Fruit fly (Drosophila melanogaster) ovary, adult (tissue): ENCODE data around the gene CG11858.

ENCODE experiments used
- CG17801 ChIP-seq: fragments of 200-800 bp; optimal IDR thresholded peaks from 2 replicates; lab custom pipeline; 2019; ENCODE audit warnings: missing biosample characterization, mild to moderate bottlenecking, missing genetic modification characterization, moderate library complexity; ENCODE audit not compliant: partially characterized antibody

CG11858 gene

dm6 chr3R:25285173-25285572 lies 22.6 kb downstream of the CG11858 start, which contains the start of gene CG31104:
Gene CG31104 (plus strand): TSS chr3R:25285473.
- no peak for TF ChIP-seq CG17801 (GFP tag; lab: Kevin White, UChicago)

dm6 chr3R:25287128-25287527 lies 24.6 kb downstream of the CG11858 start, which contains the start of gene CG13658:
Gene CG13658 (plus strand): TSS chr3R:25287474.
- peak; percentile 40 for TF ChIP-seq CG17801 (GFP tag; lab: Kevin White, UChicago)

DNA sequence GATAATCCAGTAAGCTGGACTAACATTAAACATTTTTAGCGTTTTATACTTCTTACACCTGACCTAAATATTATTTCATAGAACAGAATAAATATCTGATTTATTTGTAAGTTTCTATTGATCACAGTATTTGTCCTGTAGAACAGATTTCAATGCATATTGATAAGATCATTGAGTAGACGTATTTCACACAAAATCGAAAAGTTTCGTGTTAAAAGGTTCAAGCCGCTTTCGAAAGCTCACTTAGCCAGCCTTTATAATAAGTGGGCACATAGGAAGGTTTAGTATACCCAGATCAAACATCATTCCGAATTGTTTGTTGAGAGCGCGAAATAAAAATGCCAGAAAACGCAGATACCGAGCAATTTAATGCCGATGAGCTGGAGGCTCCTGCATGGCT lies 27.0 kb downstream of the CG11858 start, which contains the start of gene CG11893:
Gene CG11893, plus strand, starts transcription at position 301 of the 400 bp plus-strand sequence.
- no peak for TF ChIP-seq CG17801 (GFP tag; lab: Kevin White, UChicago)

DNA sequence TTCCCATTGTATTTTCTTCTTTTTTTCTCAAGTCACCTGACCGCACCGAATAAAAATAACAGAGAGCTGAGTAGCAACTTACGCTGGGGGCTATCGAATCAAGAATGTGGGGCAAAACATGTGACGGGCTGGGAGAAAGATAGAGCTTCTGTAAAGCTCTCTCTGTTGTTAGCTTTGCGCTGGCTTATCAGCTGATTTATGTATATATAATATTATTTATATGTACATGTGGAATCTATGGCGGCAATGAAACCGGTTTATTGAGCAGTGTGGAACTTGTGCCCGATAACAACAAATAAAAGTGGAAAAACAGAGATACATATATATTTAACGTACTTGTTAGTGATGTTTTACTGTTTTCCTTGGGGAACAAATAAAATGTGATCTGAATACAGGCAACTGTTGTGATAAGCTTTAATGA lies 30.3 kb downstream of the CG11858 start, which contains the start of gene CG31098:
Gene CG31098, minus strand, starts transcription at position 114 of the 421 bp plus-strand sequence.
- TF ChIP-seq CG17801 (GFP tag; lab: Kevin White, UChicago) = peak; percentile 90

- TF ChIP-seq CG17801 (GFP tag; lab: Kevin White, UChicago) = no peak
Measured at dm6 chr3R:25295320-25296020, 32.9 kb downstream of the CG11858 start, which contains the start of gene CG31102. Gene CG31102 (minus strand): TSS chr3R:25295594.

dm6 chr3R:25297678-25298077 lies 35.1 kb downstream of the CG11858 start, which contains the start of gene CG31097:
Gene CG31097 (minus strand): TSS chr3R:25297778.
- no peak for TF ChIP-seq CG17801 (GFP tag; lab: Kevin White, UChicago)

DNA sequence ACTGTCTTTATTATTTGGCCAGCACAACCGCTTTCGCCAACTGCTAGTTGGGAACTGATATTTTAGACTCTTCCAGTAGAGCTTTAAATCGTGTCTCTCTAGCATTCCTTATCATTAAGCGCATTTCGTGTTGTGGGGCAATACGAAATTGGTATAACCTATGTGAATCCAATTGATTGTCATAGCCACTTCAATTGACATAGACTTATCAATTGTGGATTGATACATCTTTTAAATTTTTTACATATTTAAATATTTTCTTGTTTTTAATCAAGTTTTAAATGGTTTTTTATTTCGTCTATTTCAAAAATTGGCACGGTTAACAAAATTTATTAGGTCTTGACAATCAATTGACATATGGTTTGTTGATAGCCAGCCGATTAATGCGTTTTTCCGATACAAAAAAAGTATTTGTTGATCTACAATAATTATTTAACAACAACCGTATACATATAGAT lies 37.0 kb downstream of the CG11858 start, which contains the start of gene CG31288:
Gene CG31288, minus strand, starts transcription at position 51 of the 458 bp plus-strand sequence.
- no peak for TF ChIP-seq CG17801 (GFP tag; lab: Kevin White, UChicago)

DNA sequence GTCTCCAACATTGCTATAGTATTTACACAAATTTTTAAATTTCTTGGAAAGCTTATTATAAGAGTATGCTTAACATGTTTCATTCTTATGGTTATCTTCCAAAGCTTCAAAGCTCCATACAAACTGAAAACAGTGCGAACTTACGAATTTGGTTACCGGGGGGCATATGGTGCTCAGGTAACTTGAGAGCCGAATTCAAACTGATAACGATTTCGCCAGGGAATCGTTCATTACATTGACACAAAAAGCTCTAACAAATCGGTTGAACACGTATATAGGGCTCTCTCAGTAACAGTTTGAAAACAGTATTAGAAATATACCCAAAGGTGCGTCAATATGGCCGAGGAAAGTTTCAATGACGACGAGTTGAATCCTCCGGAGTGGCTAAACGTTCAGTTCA lies 38.0 kb downstream of the CG11858 start, which contains the start of gene CG13659:
Gene CG13659, plus strand, starts transcription at position 317 of the 400 bp plus-strand sequence.
- TF ChIP-seq CG17801 (GFP tag; lab: Kevin White, UChicago) = no peak

dm6 chr3R:25302239-25302638 lies 39.7 kb downstream of the CG11858 start, which contains the start of gene CG31370:
Gene CG31370 (plus strand): TSS chr3R:25302464.
- TF ChIP-seq CG17801 (GFP tag; lab: Kevin White, UChicago) = no peak

DNA sequence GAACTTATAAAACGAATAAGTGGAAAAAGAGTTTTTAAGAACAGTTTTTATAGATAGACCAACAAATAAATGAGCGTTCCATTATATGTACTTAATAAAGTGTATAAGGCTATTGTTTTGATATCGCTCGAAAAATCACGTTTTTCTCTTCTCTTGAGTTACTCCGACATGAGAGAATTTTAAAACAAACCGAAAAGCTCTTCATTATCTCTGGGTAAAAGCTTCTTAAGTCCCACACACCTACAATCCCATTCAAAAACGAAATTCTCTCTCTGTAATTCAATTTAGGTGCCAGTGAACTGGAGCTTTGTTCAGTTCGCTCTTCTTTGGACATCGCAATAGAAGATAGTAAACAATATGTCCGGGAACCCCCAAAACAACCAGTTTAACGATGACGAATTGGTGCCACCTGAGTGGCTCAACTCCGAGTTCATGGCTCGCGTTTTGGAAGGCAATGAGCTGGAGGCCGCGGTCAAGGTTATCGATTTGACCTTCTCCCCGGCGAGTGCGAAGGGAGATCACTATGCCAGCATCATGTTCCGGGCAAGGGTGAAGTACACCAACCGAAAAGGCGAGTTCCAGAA lies 41.4 kb downstream of the CG11858 start, which contains the start of gene CG31436:
Gene CG31436, plus strand, starts transcription at position 281 of the 584 bp plus-strand sequence.
- TF ChIP-seq CG17801 (GFP tag; lab: Kevin White, UChicago) = peak; percentile 3

DNA sequence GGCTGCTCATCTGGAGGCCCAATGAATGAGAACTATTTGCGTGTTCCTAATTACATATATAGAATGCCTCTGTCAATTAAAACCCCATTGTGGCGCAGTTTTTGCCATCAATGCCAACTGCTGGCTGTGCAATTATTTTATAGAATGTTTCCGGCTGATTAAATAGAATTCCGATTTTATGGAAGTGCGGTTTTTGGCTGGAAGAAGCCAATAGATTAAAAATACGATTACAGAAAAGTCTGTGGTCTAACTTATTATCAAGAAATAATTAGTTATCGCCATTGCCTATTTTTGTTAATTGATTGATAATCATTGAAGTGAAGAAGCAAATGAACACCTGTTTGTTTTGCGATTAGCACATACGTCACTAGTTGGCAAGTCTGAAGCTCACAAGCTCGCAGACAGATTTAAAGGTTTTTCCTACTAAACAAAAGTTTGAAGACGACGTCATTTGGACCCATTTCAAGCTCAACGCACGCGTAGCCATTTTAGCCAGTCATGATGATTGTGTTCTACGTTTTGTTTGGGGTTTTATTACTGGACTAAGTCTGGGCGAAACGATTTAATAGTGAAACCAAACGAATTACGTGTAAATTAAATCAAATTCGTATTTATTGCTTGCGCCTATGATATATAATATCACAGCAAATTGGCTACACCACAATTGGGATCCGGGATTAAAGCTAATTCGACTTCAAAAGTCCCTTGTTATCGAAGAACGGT lies 43.4 kb downstream of the CG11858 start:
- TF ChIP-seq CG17801 (GFP tag; lab: Kevin White, UChicago) = no peak

- TF ChIP-seq CG17801 (GFP tag; lab: Kevin White, UChicago) = no peak
Measured at dm6 chr3R:25308228-25308627, 45.7 kb downstream of the CG11858 start, which contains the start of gene CG10550. Gene CG10550 (minus strand): TSS chr3R:25308391.

- TF ChIP-seq CG17801 (GFP tag; lab: Kevin White, UChicago) = no peak
Measured at dm6 chr3R:25309175-25309574, 46.6 kb downstream of the CG11858 start.

dm6 chr3R:25310843-25311242 lies 48.3 kb downstream of the CG11858 start, which contains the start of gene CG31099:
Gene CG31099 (minus strand): TSS chr3R:25310943.
- TF ChIP-seq CG17801 (GFP tag; lab: Kevin White, UChicago) = no peak
